Fruit fly (Drosophila melanogaster) whole organism, embryonic: ENCODE data around the gene Cyp310a1.

ENCODE experiments used
- Atf3 ChIP-seq: fragments of 200-800 bp; sonication (Bioruptor generic); optimal IDR thresholded peaks from 3 replicates; lab custom pipeline; 2016; ENCODE audit warnings: missing biosample characterization, missing genetic modification characterization
- Atf6 ChIP-seq: fragments of 200-800 bp; sonication (Bioruptor generic); IDR thresholded peaks from 2 replicates; pipeline ENCODE4 v1.3.6; 2022; ENCODE audit warnings: missing biosample characterization, missing genetic modification characterization
- Awh ChIP-seq: fragments of 200-800 bp; sonication (Bioruptor generic); IDR thresholded peaks from 2 replicates; pipeline ENCODE4, ENCODE4 v1.3.6; 2022; ENCODE audit warnings: missing biosample characterization, missing genetic modification characterization
- CG10959 ChIP-seq: fragments of 200-800 bp; sonication (Bioruptor generic); IDR thresholded peaks from 2 replicates; pipeline ENCODE4 v1.3.6; 2022; ENCODE audit warnings: missing biosample characterization, missing genetic modification characterization
- CG12104 ChIP-seq: fragments of 200-800 bp; sonication (Bioruptor generic); optimal IDR thresholded peaks from 3 replicates; lab custom pipeline; 2016; ENCODE audit warnings: missing biosample characterization, missing genetic modification characterization
- CG12299 ChIP-seq: fragments of 200-800 bp; sonication (Bioruptor generic); optimal IDR thresholded peaks from 2 replicates; lab custom pipeline; 2018; ENCODE audit warnings: missing biosample characterization, mild to moderate bottlenecking, missing genetic modification characterization
- CG13624 ChIP-seq: fragments of 200-800 bp; sonication (Bioruptor generic); optimal IDR thresholded peaks from 2 replicates; lab custom pipeline; 2016; ENCODE audit warnings: missing biosample characterization, missing genetic modification characterization
- CG14014 ChIP-seq: fragments of 200-800 bp; sonication (Bioruptor generic); IDR thresholded peaks from 2 replicates; pipeline ENCODE4 v1.3.6; 2022; ENCODE audit warnings: missing biosample characterization, missing genetic modification characterization
- CG14667 ChIP-seq: fragments of 200-800 bp; sonication (Bioruptor generic); IDR thresholded peaks from 2 replicates; pipeline ENCODE4 v1.3.6; 2022; ENCODE audit warnings: missing biosample characterization, missing genetic modification characterization
- CG14710 ChIP-seq: fragments of 200-800 bp; sonication (Bioruptor generic); optimal IDR thresholded peaks from 3 replicates; lab custom pipeline; 2019; ENCODE audit warnings: missing biosample characterization, mild to moderate bottlenecking, missing genetic modification characterization, moderate library complexity
- CG14860 ChIP-seq: fragments of 200-800 bp; sonication (Bioruptor generic); IDR thresholded peaks from 3 replicates; pipeline ENCODE4 v1.3.6; 2022; ENCODE audit warnings: missing biosample characterization, missing genetic modification characterization; ENCODE audit not compliant: partially characterized antibody
- CG15269 ChIP-seq: fragments of 200-800 bp; sonication (Bioruptor generic); optimal IDR thresholded peaks from 2 replicates; lab custom pipeline; 2018; ENCODE audit warnings: missing biosample characterization, mild to moderate bottlenecking, missing genetic modification characterization, moderate library complexity
- CG15514 ChIP-seq: fragments of 200-800 bp; sonication (Bioruptor generic); optimal IDR thresholded peaks from 3 replicates; lab custom pipeline; 2017; ENCODE audit warnings: missing biosample characterization, missing genetic modification characterization, mild to moderate bottlenecking, moderate library complexity, missing genetic modification reagents
- CG15601 ChIP-seq: fragments of 200-800 bp; sonication (Bioruptor generic); optimal IDR thresholded peaks from 3 replicates; lab custom pipeline; 2019; ENCODE audit warnings: missing biosample characterization, mild to moderate bottlenecking, missing genetic modification characterization, moderate library complexity
- CG15696 ChIP-seq: fragments of 200-800 bp; sonication (Bioruptor generic); optimal IDR thresholded peaks from 2 replicates; lab custom pipeline; 2019; ENCODE audit warnings: missing biosample characterization, mild to moderate bottlenecking, missing genetic modification characterization, moderate library complexity
- CG1603 ChIP-seq: fragments of 200-800 bp; sonication (Bioruptor generic); optimal IDR thresholded peaks from 2 replicates; lab custom pipeline; 2019; ENCODE audit warnings: missing biosample characterization, mild to moderate bottlenecking, missing genetic modification characterization, moderate library complexity
- CG17829 ChIP-seq: fragments of 200-800 bp; optimal IDR thresholded peaks from 2 replicates; lab custom pipeline; 2019; ENCODE audit warnings: missing biosample characterization, mild to moderate bottlenecking, missing genetic modification characterization, moderate library complexity
- CG30403 ChIP-seq: fragments of 200-800 bp; sonication (Bioruptor generic); optimal IDR thresholded peaks from 3 replicates; lab custom pipeline; 2016; ENCODE audit warnings: missing biosample characterization, missing genetic modification characterization
- CG34422 ChIP-seq: fragments of 200-800 bp; sonication (Bioruptor generic); IDR thresholded peaks from 3 replicates; pipeline ENCODE4 v1.3.6; 2022; ENCODE audit warnings: missing biosample characterization, missing genetic modification characterization
- CG9876 ChIP-seq: fragments of 200-800 bp; sonication (Bioruptor generic); optimal IDR thresholded peaks from 2 replicates; lab custom pipeline; 2016; ENCODE audit warnings: missing biosample characterization, missing genetic modification characterization
- Fer1 ChIP-seq: fragments of 200-800 bp; sonication (Bioruptor generic); optimal IDR thresholded peaks from 2 replicates; lab custom pipeline; 2017; ENCODE audit warnings: missing biosample characterization, mild to moderate bottlenecking, missing genetic modification characterization
- Hsf ChIP-seq: fragments of 200-800 bp; sonication (Bioruptor generic); optimal IDR thresholded peaks from 3 replicates; lab custom pipeline; 2016; ENCODE audit warnings: missing biosample characterization, missing genetic modification characterization
- MBD-R2 ChIP-seq: fragments of 200-800 bp; sonication (Bioruptor generic); IDR thresholded peaks from 2 replicates; pipeline ENCODE4 v1.3.6; 2022; ENCODE audit warnings: missing biosample characterization, missing genetic modification characterization
- MESR4 ChIP-seq: fragments of 200-800 bp; sonication (Bioruptor generic); optimal IDR thresholded peaks from 2 replicates; lab custom pipeline; 2018; ENCODE audit warnings: missing biosample characterization, mild to moderate bottlenecking, missing genetic modification characterization, moderate library complexity
- Med ChIP-seq: fragments of 200-800 bp; sonication (Bioruptor generic); peaks from one replicate; lab custom pipeline; 2016; ENCODE audit warnings: missing biosample characterization, missing genetic modification characterization, mild to moderate bottlenecking, inconsistent platforms, moderate library complexity
- NFAT ChIP-seq: fragments of 200-800 bp; sonication (Bioruptor generic); IDR thresholded peaks from 2 replicates; pipeline ENCODE4 v1.3.6; 2022; ENCODE audit warnings: missing biosample characterization, missing genetic modification characterization
- Ptx1 ChIP-seq: fragments of 200-800 bp; sonication (Bioruptor generic); IDR thresholded peaks from 2 replicates; pipeline ENCODE4 v1.3.6; 2022; ENCODE audit warnings: missing biosample characterization, missing genetic modification characterization
- Usf ChIP-seq: fragments of 200-800 bp; sonication (Bioruptor generic); optimal IDR thresholded peaks from 2 replicates; lab custom pipeline; 2017; ENCODE audit warnings: missing genotype, missing biosample characterization, missing genetic modification characterization
- al ChIP-seq: fragments of 200-800 bp; sonication (Bioruptor generic); IDR thresholded peaks from 2 replicates; pipeline ENCODE4 v1.3.6; 2022; ENCODE audit warnings: missing biosample characterization, missing genetic modification characterization
- ase ChIP-seq: fragments of 200-800 bp; sonication (Bioruptor generic); IDR thresholded peaks from 3 replicates; pipeline ENCODE4 v1.3.6; 2022; ENCODE audit warnings: missing biosample characterization, missing genetic modification characterization
- danr ChIP-seq: fragments of 200-800 bp; sonication (Bioruptor generic); IDR thresholded peaks from 2 replicates; pipeline ENCODE4 v1.3.6; 2022; ENCODE audit warnings: missing biosample characterization, missing genetic modification characterization
- dm ChIP-seq: fragments of 200-800 bp; sonication (Bioruptor generic); optimal IDR thresholded peaks from 3 replicates; lab custom pipeline; 2016; ENCODE audit warnings: missing biosample characterization, missing genetic modification characterization
- emc ChIP-seq: fragments of 200-800 bp; sonication (Bioruptor generic); optimal IDR thresholded peaks from 2 replicates; lab custom pipeline; 2016; ENCODE audit warnings: missing biosample characterization, missing genetic modification characterization
- gsb ChIP-seq: fragments of 200-800 bp; sonication (Bioruptor generic); IDR thresholded peaks from 2 replicates; pipeline ENCODE4 v1.3.6; 2022; ENCODE audit warnings: missing biosample characterization, missing genetic modification characterization
- gt ChIP-seq: fragments of 200-800 bp; sonication (Bioruptor generic); IDR thresholded peaks from 2 replicates; pipeline ENCODE4 v1.3.6; 2022; ENCODE audit warnings: missing biosample characterization, missing genetic modification characterization
- insv ChIP-seq, 2 experiments: fragments of 200-800 bp; sonication (Bioruptor generic); optimal IDR thresholded peaks; 3 replicates each; lab custom pipeline; 2016 to 2018; ENCODE audit warnings: missing biosample characterization in 2 of 2, missing genetic modification characterization in 2 of 2
- kay ChIP-seq: fragments of 200-800 bp; sonication (Bioruptor generic); optimal IDR thresholded peaks from 2 replicates; lab custom pipeline; 2016; ENCODE audit warnings: missing biosample characterization, missing genetic modification characterization
- klu ChIP-seq: fragments of 200-800 bp; sonication (Bioruptor generic); IDR thresholded peaks from 2 replicates; pipeline ENCODE4 v1.3.6; 2022; ENCODE audit warnings: missing biosample characterization, missing genetic modification characterization
- knrl ChIP-seq: fragments of 200-800 bp; sonication (Bioruptor generic); IDR thresholded peaks from 3 replicates; pipeline ENCODE4 v1.3.6; 2022; ENCODE audit warnings: missing biosample characterization, missing genetic modification characterization; ENCODE audit not compliant: partially characterized antibody
- lilli ChIP-seq: fragments of 200-800 bp; sonication (Bioruptor generic); optimal IDR thresholded peaks from 3 replicates; lab custom pipeline; 2016; ENCODE audit warnings: missing biosample characterization, missing genetic modification characterization
- lmd ChIP-seq: fragments of 200-800 bp; sonication (Bioruptor generic); IDR thresholded peaks from 2 replicates; pipeline ENCODE4 v1.3.6; 2022; ENCODE audit warnings: missing biosample characterization, missing genetic modification characterization
- maf-S ChIP-seq: fragments of 200-800 bp; sonication (Bioruptor generic); optimal IDR thresholded peaks from 2 replicates; lab custom pipeline; 2016; ENCODE audit warnings: missing biosample characterization, missing genetic modification characterization
- ranshi ChIP-seq: fragments of 200-800 bp; sonication (Bioruptor generic); IDR thresholded peaks from 2 replicates; pipeline ENCODE4 v1.3.6; 2022; ENCODE audit warnings: missing biosample characterization, missing genetic modification characterization
- row ChIP-seq: fragments of 200-800 bp; sonication (Bioruptor generic); IDR thresholded peaks from 3 replicates; pipeline ENCODE4 v1.3.6; 2022; ENCODE audit warnings: missing biosample characterization, missing genetic modification characterization
- sima ChIP-seq: fragments of 200-800 bp; sonication (Bioruptor generic); optimal IDR thresholded peaks from 2 replicates; lab custom pipeline; 2016; ENCODE audit warnings: missing biosample characterization, missing genetic modification characterization
- sisA ChIP-seq: fragments of 200-800 bp; sonication (Bioruptor generic); IDR thresholded peaks from 2 replicates; pipeline ENCODE4 v1.3.6; 2022; ENCODE audit warnings: missing biosample characterization, missing genetic modification characterization
- tup ChIP-seq: fragments of 200-800 bp; sonication (Bioruptor generic); optimal IDR thresholded peaks from 2 replicates; lab custom pipeline; 2016; ENCODE audit warnings: missing biosample characterization, mild to moderate bottlenecking, missing genetic modification characterization, moderate library complexity
- vnd ChIP-seq: fragments of 200-800 bp; sonication (Bioruptor generic); IDR thresholded peaks from 3 replicates; pipeline ENCODE4 v1.3.6; 2022; ENCODE audit warnings: missing biosample characterization, missing genetic modification characterization; ENCODE audit not compliant: partially characterized antibody
- wek ChIP-seq: fragments of 200-800 bp; sonication (Bioruptor generic); optimal IDR thresholded peaks from 3 replicates; lab custom pipeline; 2018; ENCODE audit warnings: missing biosample characterization, mild to moderate bottlenecking, missing genetic modification characterization, moderate library complexity
- zen2 ChIP-seq: fragments of 200-800 bp; sonication (Bioruptor generic); IDR thresholded peaks from 3 replicates; pipeline ENCODE4 v1.3.6; 2022; ENCODE audit warnings: missing biosample characterization, missing genetic modification characterization; ENCODE audit not compliant: partially characterized antibody

Cyp310a1 gene

dm6 chr2L:18665952-18666606, 13.3 kb upstream of the Cyp310a1 start (continued):
- TF ChIP-seq kay (GFP tag; lab: Kevin White, UChicago) (no peak), CG14860 (GFP tag; lab: Robert Waterston, UW) (0 out of 3 replicates have a peak, but pooled peaks have one; percentile 20), knrl (GFP tag; lab: Robert Waterston, UW) (peak; percentile 60; the same call in 2 of the 3 replicates), danr (GFP tag; lab: Robert Waterston, UW) (no peak), CG15269 (no peak), lilli (GFP tag; lab: Kevin White, UChicago) (peak; percentile 60), CG14667 (GFP tag; lab: Robert Waterston, UW) (peak; percentile 67), Med (GFP tag; lab: Kevin White, UChicago) (peak; percentile 92), sisA (GFP tag; lab: Robert Waterston, UW) (peak; percentile 49), dm (GFP tag; lab: Kevin White, UChicago) (peak; percentile 25), vnd (GFP tag; lab: Robert Waterston, UW) (0 out of 3 replicates have a peak, but pooled peaks have one; percentile 25), CG15514 (GFP tag; lab: Kevin White, UChicago) (peak; percentile 45), ranshi (peak; percentile 26; the same call in 1 of the 2 replicates), Ptx1 (GFP tag; lab: Robert Waterston, UW) (peak; percentile 61), gsb (GFP tag; lab: Robert Waterston, UW) (no peak), CG14710 (tag; lab: Kevin White, UChicago) (peak; percentile 92), CG14014 (GFP tag; lab: Robert Waterston, UW) (0 out of 2 replicates have a peak, but pooled peaks have one; percentile 31), CG30403 (GFP tag; lab: Kevin White, UChicago) (peak; percentile 60), lmd (GFP tag; lab: Robert Waterston, UW) (peak; percentile 42; the same call in 1 of the 2 replicates), CG15601 (peak; percentile 45), Hsf (GFP tag; lab: Kevin White, UChicago) (peak; percentile 62), Atf3 (GFP tag; lab: Kevin White, UChicago) (no peak), row (peak; percentile 52), Usf (GFP tag; lab: Kevin White, UChicago) (no peak), CG15696 (peak; percentile 52), CG12104 (GFP tag; lab: Kevin White, UChicago) (no peak), maf-S (GFP tag; lab: Kevin White, UChicago) (peak; percentile 45), Fer1 (no peak), CG9876 (GFP tag; lab: Kevin White, UChicago) (peak; percentile 74), CG34422 (GFP tag; lab: Robert Waterston, UW) (peak; percentile 67), Atf6 (GFP tag; lab: Robert Waterston, UW) (no peak), CG1603 (no peak), klu (GFP tag; lab: Robert Waterston, UW) (no peak), ase (GFP tag; lab: Robert Waterston, UW) (peak; percentile 75), CG12299 (tag; lab: Kevin White, UChicago) (no peak), wek (peak; percentile 10), zen2 (no peak), Awh (GFP tag; lab: Robert Waterston, UW) (peak; percentile 34; the same call in 1 of the 2 replicates), CG10959 (no peak), tup (GFP tag; lab: Kevin White, UChicago) (no peak), CG13624 (GFP tag; lab: Kevin White, UChicago) (peak; percentile 64), al (GFP tag; lab: Robert Waterston, UW) (no peak), insv (GFP tag; optimal IDR thresholded peaks at IDR 0.05; lab: Kevin White, UChicago) (peak in 1 of 2 experiments; percentile 39), MBD-R2 (GFP tag; lab: Robert Waterston, UW) (peak; percentile 52), MESR4 (no peak), sima (no peak), CG17829 (tag; lab: Kevin White, UChicago) (peak; percentile 63), emc (GFP tag; lab: Kevin White, UChicago) (peak; percentile 57), NFAT (GFP tag; lab: Robert Waterston, UW) (peak; percentile 82), gt (GFP tag; lab: Robert Waterston, UW) (no peak)
